Fruit fly (Drosophila melanogaster): ENCODE data around the gene CG9784.

Gene CG9784

dm6 chrX:16587021-16587667 is 11.9 kb downstream of the CG9784 start, which contains the start of gene CanA-14F (continued):
- TF ChIP-seq Dfd (GFP tag; optimal IDR thresholded peaks at IDR 0.05) = no peak
- no peak for TF ChIP-seq schlank (tag; optimal IDR thresholded peaks at IDR 0.05)
- TF ChIP-seq CkIIα-i1 (GFP tag; IDR thresholded peaks at IDR 0.05) = no peak
- no peak for TF ChIP-seq CG7372 (GFP tag; IDR thresholded peaks at IDR 0.05)
- no peak for TF ChIP-seq lilli (GFP tag; optimal IDR thresholded peaks at IDR 0.05)
- TF ChIP-seq CG6791 (GFP tag; IDR thresholded peaks at IDR 0.05; ENCODE audit: partially characterized antibody) = peak; percentile 79
- no peak for TF ChIP-seq odd (GFP tag; optimal IDR thresholded peaks at IDR 0.05)
- no peak for TF ChIP-seq run (tag; optimal IDR thresholded peaks at IDR 0.05)
- TF ChIP-seq vnd (GFP tag; IDR thresholded peaks at IDR 0.05; ENCODE audit: partially characterized antibody) = peak; percentile 55; the same call in 2 of the 3 replicates
- TF ChIP-seq CG32772 (GFP tag; IDR thresholded peaks at IDR 0.05) = no peak
- no peak for TF ChIP-seq E2f1 (GFP tag; IDR thresholded peaks at IDR 0.05)
- TF ChIP-seq BtbVII (GFP tag; optimal IDR thresholded peaks at IDR 0.05) = no peak
- no peak for TF ChIP-seq CG9437 (GFP tag; optimal IDR thresholded peaks at IDR 0.05)
- TF ChIP-seq CG12236 (GFP tag; optimal IDR thresholded peaks at IDR 0.05) = no peak
- no peak for TF ChIP-seq CG4360 (GFP tag; IDR thresholded peaks at IDR 0.05)
- no peak for TF ChIP-seq Lim3 (GFP tag; IDR thresholded peaks at IDR 0.05)
- TF ChIP-seq dan (GFP tag; IDR thresholded peaks at IDR 0.05) = no peak
- TF ChIP-seq cato (GFP tag; optimal IDR thresholded peaks at IDR 0.05; ENCODE audit: borderline replicate concordance) = no peak
- TF ChIP-seq CG14965 (GFP tag; optimal IDR thresholded peaks at IDR 0.05; ENCODE audit: borderline replicate concordance) = no peak
- peak; percentile 67 for TF ChIP-seq stwl (tag; optimal IDR thresholded peaks at IDR 0.05)
- no peak for TF ChIP-seq CG6689 (GFP tag; IDR thresholded peaks at IDR 0.05)
- TF ChIP-seq CG17328 (GFP tag; IDR thresholded peaks at IDR 0.05) = no peak
- no peak for TF ChIP-seq CG10321 (GFP tag; IDR thresholded peaks at IDR 0.05)
- no peak for TF ChIP-seq bigmax (GFP tag; optimal IDR thresholded peaks at IDR 0.05)
- TF ChIP-seq CG16779 (GFP tag; IDR thresholded peaks at IDR 0.05) = no peak
- TF ChIP-seq cg (GFP tag; optimal IDR thresholded peaks at IDR 0.05) = no peak
- no peak for TF ChIP-seq CrebB (tag; optimal IDR thresholded peaks at IDR 0.05)
- TF ChIP-seq Hr3 (GFP tag; optimal IDR thresholded peaks at IDR 0.05) = no peak
- no peak for TF ChIP-seq HmgZ (tag; optimal IDR thresholded peaks at IDR 0.05)
- no peak for TF ChIP-seq Stat92E (GFP tag; optimal IDR thresholded peaks at IDR 0.05)
- TF ChIP-seq onecut (GFP tag; IDR thresholded peaks at IDR 0.05) = peak; percentile 62; the same call in 1 of the 2 replicates
- TF ChIP-seq CG6765 (GFP tag; optimal IDR thresholded peaks at IDR 0.05) = no peak
- no peak for TF ChIP-seq ind (GFP tag; optimal IDR thresholded peaks at IDR 0.05)
- TF ChIP-seq CG9215 (GFP tag; IDR thresholded peaks at IDR 0.05) = no peak
- TF ChIP-seq otp (GFP tag; IDR thresholded peaks at IDR 0.05) = no peak
- no peak for TF ChIP-seq CG15479 (GFP tag; optimal IDR thresholded peaks at IDR 0.05)
- TF ChIP-seq sd (tag; optimal IDR thresholded peaks at IDR 0.05) = no peak
- TF ChIP-seq Meics (GFP tag; optimal IDR thresholded peaks at IDR 0.05) = no peak
- no peak for TF ChIP-seq eyg (GFP tag; optimal IDR thresholded peaks at IDR 0.05)
- no peak for TF ChIP-seq zfh1 (GFP tag; IDR thresholded peaks at IDR 0.05)
- no peak for TF ChIP-seq en (GFP tag; optimal IDR thresholded peaks at IDR 0.05)
- TF ChIP-seq CG11456 (GFP tag; IDR thresholded peaks at IDR 0.05) = no peak
- TF ChIP-seq CG30431 (GFP tag; optimal IDR thresholded peaks at IDR 0.05) = no peak
- no peak for TF ChIP-seq pros (GFP tag; optimal IDR thresholded peaks at IDR 0.05)
- no peak for TF ChIP-seq CG1529 (GFP tag; optimal IDR thresholded peaks at IDR 0.05)
- TF ChIP-seq Hr39 (optimal IDR thresholded peaks at IDR 0.05) = no peak
- peak; percentile 47 for TF ChIP-seq MESR4 (GFP tag; optimal IDR thresholded peaks at IDR 0.05)
- no peak for TF ChIP-seq maf-S (GFP tag; optimal IDR thresholded peaks at IDR 0.05)
- TF ChIP-seq CG16813 (GFP tag; IDR thresholded peaks at IDR 0.05; ENCODE audit: partially characterized antibody) = peak; percentile 54; the same call in 2 of the 3 replicates
- TF ChIP-seq Sry-δ (GFP tag; optimal IDR thresholded peaks at IDR 0.05) = peak; percentile 73
- TF ChIP-seq Atf3 (GFP tag; optimal IDR thresholded peaks at IDR 0.05) = no peak
